Fruit fly (Drosophila melanogaster): ENCODE measurements around the gene CG15865.

DNA sequence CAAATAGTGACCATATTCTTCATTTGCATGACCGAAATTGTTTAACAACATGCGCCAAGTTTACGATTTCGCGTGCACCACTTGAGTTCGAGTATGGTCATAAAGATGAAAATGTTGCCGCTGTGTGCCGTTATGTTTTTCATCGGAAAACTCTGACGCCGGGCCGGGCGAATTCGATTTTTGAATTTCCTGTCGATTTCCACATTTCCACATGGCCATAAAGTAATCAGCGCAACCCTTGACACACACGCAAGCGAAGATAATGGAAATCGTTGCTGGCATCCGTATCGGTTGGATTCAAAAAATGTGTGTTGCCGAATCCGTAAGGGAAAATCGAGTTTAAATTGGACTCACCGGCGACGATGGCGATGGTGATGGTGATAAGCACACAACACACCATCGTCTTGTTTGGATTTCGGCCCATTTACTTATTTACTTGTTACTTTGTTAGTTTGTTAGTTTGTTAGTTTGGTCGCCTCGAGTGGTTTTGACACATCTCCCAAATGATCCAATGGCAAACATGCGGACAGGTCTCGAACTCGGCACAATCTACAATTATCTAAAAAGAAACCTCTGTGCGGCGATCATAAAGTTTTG, 19.6 kb downstream of the CG15865 start:
- TF ChIP-seq Gug (GFP tag; IDR thresholded peaks at IDR 0.05) (no peak), Lpt (GFP tag; optimal IDR thresholded peaks at IDR 0.05) (no peak), fkh (GFP tag; optimal IDR thresholded peaks at IDR 0.05) (peak; percentile 85), Hr39 (GFP tag; optimal IDR thresholded peaks at IDR 0.05) (no peak), Sox14 (GFP tag; optimal IDR thresholded peaks at IDR 0.05) (no peak), OdsH (GFP tag; optimal IDR thresholded peaks at IDR 0.05) (no peak)
